Fruit fly (Drosophila melanogaster): Measurements from ENCODE around the gene CG13933.

The CG13933 gene

dm6 chr3L:1741655-1742551 lies 33.0 kb downstream of the CG13933 start (continued):
- TF ChIP-seq pb (GFP tag; optimal IDR thresholded peaks at IDR 0.05) = no peak
- TF ChIP-seq CG6791 (GFP tag; IDR thresholded peaks at IDR 0.05; ENCODE audit: partially characterized antibody) = no peak; the same call in 2 of the 3 replicates
- TF ChIP-seq trh (GFP tag; optimal IDR thresholded peaks at IDR 0.05) = no peak
- peak; percentile 21 for TF ChIP-seq Dref (GFP tag; IDR thresholded peaks at IDR 0.05)
- peak; percentile 75 for TF ChIP-seq CG10543 (GFP tag; optimal IDR thresholded peaks at IDR 0.05)
- TF ChIP-seq Dbx (GFP tag; IDR thresholded peaks at IDR 0.05) = peak; percentile 15; the same call in 1 of the 3 replicates
- peak in 1 of 2 experiments; percentile 38 for TF ChIP-seq Trl (optimal IDR thresholded peaks at IDR 0.05)
- no peak for TF ChIP-seq Trl (GFP tag; optimal IDR thresholded peaks at IDR 0.05)
- no peak for TF ChIP-seq danr (GFP tag; IDR thresholded peaks at IDR 0.05)
- TF ChIP-seq gem (tag; optimal IDR thresholded peaks at IDR 0.05) = peak; percentile 8
- peak; percentile 45 for TF ChIP-seq CG14441 (GFP tag; IDR thresholded peaks at IDR 0.05)
- peak; percentile 75; the same call in 3 of the 4 replicates for TF ChIP-seq chinmo (GFP tag; IDR thresholded peaks at IDR 0.05; ENCODE audit: partially characterized antibody)
- no peak for TF ChIP-seq CG31365 (tag; optimal IDR thresholded peaks at IDR 0.05)
- no peak for TF ChIP-seq Nf-YA (GFP tag; IDR thresholded peaks at IDR 0.05)
- no peak for TF ChIP-seq CG12236 (GFP tag; optimal IDR thresholded peaks at IDR 0.05)
- TF ChIP-seq CG2120 (GFP tag; optimal IDR thresholded peaks at IDR 0.05) = no peak
- TF ChIP-seq nerfin-1 (tag; optimal IDR thresholded peaks at IDR 0.05) = peak; percentile 1
- TF ChIP-seq cg (GFP tag; optimal IDR thresholded peaks at IDR 0.05) = no peak
- no peak for TF ChIP-seq CG8944 (GFP tag; optimal IDR thresholded peaks at IDR 0.05)
- TF ChIP-seq CG9932 (GFP tag; IDR thresholded peaks at IDR 0.05) = no peak
- TF ChIP-seq Poxn (GFP tag; IDR thresholded peaks at IDR 0.05) = no peak
- TF ChIP-seq Abd-B (GFP tag; optimal IDR thresholded peaks at IDR 0.05) = no peak
- no peak for TF ChIP-seq CG4328 (GFP tag; optimal IDR thresholded peaks at IDR 0.05)
- no peak for TF ChIP-seq dysf (GFP tag; IDR thresholded peaks at IDR 0.05)
- TF ChIP-seq Chrac-16 (GFP tag; optimal IDR thresholded peaks at IDR 0.05) = no peak
- TF ChIP-seq schlank (tag; optimal IDR thresholded peaks at IDR 0.05) = no peak
- peak; percentile 17 for TF ChIP-seq CG12769 (tag; optimal IDR thresholded peaks at IDR 0.05)
- no peak for TF ChIP-seq toy (GFP tag; IDR thresholded peaks at IDR 0.05)
- peak; percentile 63 for TF ChIP-seq Nf-YC (tag; optimal IDR thresholded peaks at IDR 0.05)
- no peak for TF ChIP-seq CG14050 (GFP tag; IDR thresholded peaks at IDR 0.05)
- TF ChIP-seq CG11695 (GFP tag; IDR thresholded peaks at IDR 0.05) = no peak
- peak; percentile 79 for TF ChIP-seq Ets65A (GFP tag)
- TF ChIP-seq corto (GFP tag; optimal IDR thresholded peaks at IDR 0.05) = no peak
- TF ChIP-seq CG4282 (GFP tag; optimal IDR thresholded peaks at IDR 0.05) = no peak
- TF ChIP-seq MTF-1 (GFP tag; optimal IDR thresholded peaks at IDR 0.05; ENCODE audit: borderline replicate concordance) = no peak
- TF ChIP-seq CG15011 (GFP tag; optimal IDR thresholded peaks at IDR 0.05) = no peak
- TF ChIP-seq CG14965 (GFP tag; optimal IDR thresholded peaks at IDR 0.05; ENCODE audit: borderline replicate concordance) = no peak
- TF ChIP-seq da (GFP tag; optimal IDR thresholded peaks at IDR 0.05) = no peak
- no peak for TF ChIP-seq D19A (tag; optimal IDR thresholded peaks at IDR 0.05)
- TF ChIP-seq CG2199 (GFP tag; IDR thresholded peaks at IDR 0.05) = 0 out of 3 replicates have a peak, but pooled peaks have one; percentile 21
- TF ChIP-seq vvl (GFP tag; IDR thresholded peaks at IDR 0.05) = no peak
- TF ChIP-seq trem (tag; optimal IDR thresholded peaks at IDR 0.05) = no peak
- no peak for TF ChIP-seq Dek (tag; optimal IDR thresholded peaks at IDR 0.05)
- no peak for TF ChIP-seq CG1233 (GFP tag; optimal IDR thresholded peaks at IDR 0.05)
- TF ChIP-seq ab (GFP tag; optimal IDR thresholded peaks at IDR 0.05) = no peak
- TF ChIP-seq Taf1 (GFP tag; IDR thresholded peaks at IDR 0.05) = no peak
- TF ChIP-seq NC2β (GFP tag; optimal IDR thresholded peaks at IDR 0.05) = no peak
- no peak for TF ChIP-seq prd (optimal IDR thresholded peaks at IDR 0.05)
- 0 out of 3 replicates have a peak, but pooled peaks have one; percentile 3 for TF ChIP-seq prd (GFP tag; IDR thresholded peaks at IDR 0.05)
- no peak for TF ChIP-seq dmrt99B (tag; optimal IDR thresholded peaks at IDR 0.05)
